Fruit fly (Drosophila melanogaster) whole organism, embryonic: ENCODE measurements around the gene chb.

ENCODE experiments used
- Awh ChIP-seq: fragments of 200-800 bp; sonication (Bioruptor generic); IDR thresholded peaks from 2 replicates; pipeline ENCODE4, ENCODE4 v1.3.6; 2022; ENCODE audit warnings: missing biosample characterization, missing genetic modification characterization
- CG10274 ChIP-seq: fragments of 200-800 bp; sonication (Bioruptor generic); optimal IDR thresholded peaks from 3 replicates; lab custom pipeline; 2017; ENCODE audit warnings: missing biosample characterization, mild to moderate bottlenecking, missing genetic modification characterization
- CG12155 ChIP-seq: fragments of 200-800 bp; sonication (Bioruptor generic); optimal IDR thresholded peaks from 3 replicates; lab custom pipeline; 2016; ENCODE audit warnings: missing biosample characterization, missing genetic modification characterization
- CG1233 ChIP-seq: fragments of 200-800 bp; sonication (Bioruptor generic); optimal IDR thresholded peaks from 4 replicates; lab custom pipeline; 2018; ENCODE audit warnings: missing biosample characterization, mild to moderate bottlenecking, missing genetic modification characterization
- CG12769 ChIP-seq: fragments of 200-800 bp; sonication (Bioruptor generic); optimal IDR thresholded peaks from 2 replicates; lab custom pipeline; 2019; ENCODE audit warnings: missing biosample characterization, mild to moderate bottlenecking, missing genetic modification characterization, moderate library complexity
- CG14710 ChIP-seq: fragments of 200-800 bp; sonication (Bioruptor generic); optimal IDR thresholded peaks from 3 replicates; lab custom pipeline; 2019; ENCODE audit warnings: missing biosample characterization, mild to moderate bottlenecking, missing genetic modification characterization, moderate library complexity
- CG14860 ChIP-seq: fragments of 200-800 bp; sonication (Bioruptor generic); IDR thresholded peaks from 3 replicates; pipeline ENCODE4 v1.3.6; 2022; ENCODE audit warnings: missing biosample characterization, missing genetic modification characterization; ENCODE audit not compliant: partially characterized antibody
- CG15011 ChIP-seq: fragments of 200-800 bp; sonication (Bioruptor generic); optimal IDR thresholded peaks from 3 replicates; lab custom pipeline; 2018; ENCODE audit warnings: missing biosample characterization, mild to moderate bottlenecking, missing genetic modification characterization
- CG15073 ChIP-seq: fragments of 200-800 bp; sonication (Bioruptor generic); optimal IDR thresholded peaks from 2 replicates; lab custom pipeline; 2016; ENCODE audit warnings: missing biosample characterization, missing genetic modification characterization
- CG15479 ChIP-seq: fragments of 200-800 bp; sonication (Bioruptor generic); optimal IDR thresholded peaks from 3 replicates; lab custom pipeline; 2019; ENCODE audit warnings: missing biosample characterization, mild to moderate bottlenecking, missing genetic modification characterization, moderate library complexity
- CG15601 ChIP-seq: fragments of 200-800 bp; sonication (Bioruptor generic); optimal IDR thresholded peaks from 3 replicates; lab custom pipeline; 2019; ENCODE audit warnings: missing biosample characterization, mild to moderate bottlenecking, missing genetic modification characterization, moderate library complexity
- CG17359 ChIP-seq: fragments of 200-800 bp; sonication (Bioruptor generic); optimal IDR thresholded peaks from 3 replicates; lab custom pipeline; 2018; ENCODE audit warnings: missing biosample characterization, mild to moderate bottlenecking, missing genetic modification characterization, moderate library complexity
- CG17385 ChIP-seq: fragments of 200-800 bp; sonication (Bioruptor generic); optimal IDR thresholded peaks from 3 replicates; lab custom pipeline; 2018; ENCODE audit warnings: missing biosample characterization, mild to moderate bottlenecking, missing genetic modification characterization
- CG18599 ChIP-seq: fragments of 200-800 bp; sonication (Bioruptor generic); optimal IDR thresholded peaks from 3 replicates; lab custom pipeline; 2017; ENCODE audit warnings: missing biosample characterization, missing genetic modification characterization, mild to moderate bottlenecking, moderate library complexity, missing genetic modification reagents
- CG2199 ChIP-seq: fragments of 200-800 bp; sonication (Bioruptor generic); IDR thresholded peaks from 3 replicates; pipeline ENCODE4 v1.3.6; 2022; ENCODE audit warnings: missing biosample characterization, missing genetic modification characterization
- CG2875 ChIP-seq: fragments of 200-800 bp; sonication (Bioruptor generic); optimal IDR thresholded peaks from 2 replicates; lab custom pipeline; 2017; ENCODE audit warnings: missing biosample characterization, mild to moderate bottlenecking, missing genetic modification characterization, missing genetic modification reagents
- CG31441 ChIP-seq: fragments of 200-800 bp; sonication (Bioruptor generic); IDR thresholded peaks from 2 replicates; pipeline ENCODE4 v1.3.6; 2022; ENCODE audit warnings: missing biosample characterization, missing genetic modification characterization
- CG6175 ChIP-seq: fragments of 200-800 bp; sonication (Bioruptor generic); IDR thresholded peaks from 3 replicates; pipeline ENCODE4 v1.3.6; 2022; ENCODE audit warnings: missing biosample characterization, missing genetic modification characterization
- CG7987 ChIP-seq: fragments of 200-800 bp; sonication (Bioruptor generic); optimal IDR thresholded peaks from 2 replicates; lab custom pipeline; 2018; ENCODE audit warnings: missing biosample characterization, mild to moderate bottlenecking, missing genetic modification characterization, moderate library complexity
- CG9817 ChIP-seq: fragments of 200-800 bp; sonication (Bioruptor generic); optimal IDR thresholded peaks from 2 replicates; lab custom pipeline; 2018; ENCODE audit warnings: missing biosample characterization, mild to moderate bottlenecking, missing genetic modification characterization, moderate library complexity
- CG9932 ChIP-seq: fragments of 200-800 bp; sonication (Bioruptor generic); IDR thresholded peaks from 2 replicates; pipeline ENCODE4 v1.3.6; 2022; ENCODE audit warnings: missing biosample characterization, missing genetic modification characterization
- CTCF ChIP-seq: fragments of 200-800 bp; sonication (Bioruptor generic); optimal IDR thresholded peaks from 2 replicates; lab custom pipeline; 2017; ENCODE audit warnings: missing biosample characterization, mild to moderate bottlenecking, missing genetic modification characterization, moderate library complexity
- CrebB ChIP-seq: fragments of 200-800 bp; sonication (Bioruptor generic); optimal IDR thresholded peaks from 3 replicates; lab custom pipeline; 2018; ENCODE audit warnings: missing biosample characterization, mild to moderate bottlenecking, missing genetic modification characterization
- Dref ChIP-seq: fragments of 200-800 bp; sonication (Bioruptor generic); IDR thresholded peaks from 2 replicates; pipeline ENCODE4 v1.3.6; 2022; ENCODE audit warnings: missing biosample characterization, missing genetic modification characterization
- Hr3 ChIP-seq: fragments of 200-800 bp; sonication (Bioruptor generic); optimal IDR thresholded peaks from 3 replicates; lab custom pipeline; 2016; ENCODE audit warnings: missing biosample characterization, missing genetic modification characterization
- Jarid2 ChIP-seq: fragments of 200-800 bp; sonication (Bioruptor generic); optimal IDR thresholded peaks from 3 replicates; lab custom pipeline; 2017; ENCODE audit warnings: mild to moderate bottlenecking, missing biosample characterization, missing genetic modification reagents, missing genetic modification characterization
- MBD-R2 ChIP-seq: fragments of 200-800 bp; sonication (Bioruptor generic); IDR thresholded peaks from 2 replicates; pipeline ENCODE4 v1.3.6; 2022; ENCODE audit warnings: missing biosample characterization, missing genetic modification characterization
- NC2α ChIP-seq: fragments of 200-800 bp; sonication (Bioruptor generic); optimal IDR thresholded peaks from 2 replicates; lab custom pipeline; 2016; ENCODE audit warnings: missing biosample characterization, missing genetic modification characterization
- Nf-YA ChIP-seq: fragments of 200-800 bp; sonication (Bioruptor generic); IDR thresholded peaks from 2 replicates; pipeline ENCODE4 v1.3.6; 2022; ENCODE audit warnings: missing biosample characterization, missing genetic modification characterization
- Side ChIP-seq: fragments of 200-800 bp; sonication (Bioruptor generic); optimal IDR thresholded peaks from 2 replicates; lab custom pipeline; 2016; ENCODE audit warnings: missing biosample characterization, missing genetic modification characterization
- Sox100B ChIP-seq: fragments of 200-800 bp; sonication (Bioruptor generic); optimal IDR thresholded peaks from 3 replicates; lab custom pipeline; 2018; ENCODE audit warnings: missing biosample characterization, mild to moderate bottlenecking, missing genetic modification characterization
- Ssrp ChIP-seq: fragments of 200-800 bp; sonication (Bioruptor generic); optimal IDR thresholded peaks from 2 replicates; lab custom pipeline; 2018; ENCODE audit warnings: missing biosample characterization, mild to moderate bottlenecking, missing genetic modification characterization, moderate library complexity
- ab ChIP-seq: fragments of 200-800 bp; sonication (Bioruptor generic); optimal IDR thresholded peaks from 2 replicates; lab custom pipeline; 2016; ENCODE audit warnings: missing biosample characterization, missing genetic modification characterization
- ase ChIP-seq: fragments of 200-800 bp; sonication (Bioruptor generic); IDR thresholded peaks from 3 replicates; pipeline ENCODE4 v1.3.6; 2022; ENCODE audit warnings: missing biosample characterization, missing genetic modification characterization
- chif ChIP-seq, 2 experiments: fragments of 200-800 bp; sonication (Bioruptor generic); optimal IDR thresholded peaks; 3 replicates each; lab custom pipeline; 2016; ENCODE audit warnings: missing biosample characterization in 2 of 2, missing genetic modification characterization in 2 of 2
- ci ChIP-seq: fragments of 200-800 bp; sonication (Bioruptor generic); IDR thresholded peaks from 3 replicates; pipeline ENCODE4 v1.3.6; 2022; ENCODE audit warnings: missing biosample characterization, missing genetic modification characterization
- cwo ChIP-seq: fragments of 200-800 bp; sonication (Bioruptor generic); optimal IDR thresholded peaks from 3 replicates; lab custom pipeline; 2017; ENCODE audit warnings: missing biosample characterization, missing genetic modification characterization, mild to moderate bottlenecking, moderate library complexity, missing genetic modification reagents
- dm ChIP-seq: fragments of 200-800 bp; sonication (Bioruptor generic); optimal IDR thresholded peaks from 3 replicates; lab custom pipeline; 2016; ENCODE audit warnings: missing biosample characterization, missing genetic modification characterization
- gro ChIP-seq: fragments of 200-800 bp; sonication (Bioruptor generic); optimal IDR thresholded peaks from 2 replicates; lab custom pipeline; 2016; ENCODE audit warnings: missing biosample characterization, missing genetic modification characterization
- gsb-n ChIP-seq: fragments of 200-800 bp; sonication (Bioruptor generic); optimal IDR thresholded peaks from 3 replicates; lab custom pipeline; 2018; ENCODE audit warnings: missing biosample characterization, mild to moderate bottlenecking, missing genetic modification characterization
- h ChIP-seq: fragments of >200 bp; optimal IDR thresholded peaks from 2 replicates; lab custom pipeline; 2017
- nerfin-1 ChIP-seq: fragments of 200-800 bp; sonication (Bioruptor generic); optimal IDR thresholded peaks from 3 replicates; lab custom pipeline; 2019; ENCODE audit warnings: missing biosample characterization, mild to moderate bottlenecking, missing genetic modification characterization, moderate library complexity
- pfk ChIP-seq: fragments of 200-800 bp; sonication (Bioruptor generic); optimal IDR thresholded peaks from 2 replicates; lab custom pipeline; 2018; ENCODE audit warnings: missing biosample characterization, mild to moderate bottlenecking, missing genetic modification characterization, moderate library complexity
- pita ChIP-seq: fragments of 200-800 bp; sonication (Bioruptor generic); optimal IDR thresholded peaks from 2 replicates; lab custom pipeline; 2017; ENCODE audit warnings: missing biosample characterization, mild to moderate bottlenecking, missing genetic modification characterization
- pros ChIP-seq: fragments of 200-800 bp; sonication (Bioruptor generic); optimal IDR thresholded peaks from 3 replicates; lab custom pipeline; 2019; ENCODE audit warnings: missing biosample characterization, mild to moderate bottlenecking, missing genetic modification characterization, moderate library complexity
- sc ChIP-seq, 3 experiments: fragments of >200 bp in 2 of 3; fragments of 200-800 bp in 1 of 3; sonication (Bioruptor generic) in 1 of 3; optimal IDR thresholded peaks; 2 replicates in 2 of 3; 3 replicates in 1 of 3; lab custom pipeline; 2017; ENCODE audit warnings: mild to moderate bottlenecking in 1 of 3, missing biosample characterization in 1 of 3, missing genetic modification characterization in 1 of 3, missing genetic modification reagents in 1 of 3
- sd ChIP-seq: fragments of 200-800 bp; sonication (Bioruptor generic); optimal IDR thresholded peaks from 3 replicates; lab custom pipeline; 2018; ENCODE audit warnings: missing biosample characterization, mild to moderate bottlenecking, missing genetic modification characterization, moderate library complexity
- sug ChIP-seq: fragments of 200-800 bp; optimal IDR thresholded peaks from 2 replicates; lab custom pipeline; 2019; ENCODE audit warnings: missing biosample characterization, mild to moderate bottlenecking, missing genetic modification characterization, moderate library complexity
- tx ChIP-seq: fragments of 200-800 bp; sonication (Bioruptor generic); optimal IDR thresholded peaks from 2 replicates; lab custom pipeline; 2016; ENCODE audit warnings: missing biosample characterization, missing genetic modification characterization

Gene chb

dm6 chr3L:21204581-21205495, 32.2 kb downstream of the chb start (continued):
- TF ChIP-seq tx (GFP tag; lab: Kevin White, UChicago) (no peak), gro (GFP tag; lab: Kevin White, UChicago) (peak; percentile 68), cwo (GFP tag; lab: Kevin White, UChicago) (peak; percentile 54), dm (GFP tag; lab: Kevin White, UChicago) (peak; percentile 23), CTCF (GFP tag; lab: Kevin White, UChicago) (no peak), sc (optimal IDR thresholded peaks at IDR 0.05; lab: Kevin White, UChicago) (no peak), sc (GFP tag; optimal IDR thresholded peaks at IDR 0.05; lab: Kevin White, UChicago) (no peak), CG31441 (GFP tag; lab: Robert Waterston, UW) (no peak), CG9817 (tag; lab: Kevin White, UChicago) (no peak), Ssrp (tag; lab: Kevin White, UChicago) (no peak), CG12155 (GFP tag; lab: Kevin White, UChicago) (no peak), nerfin-1 (no peak), CG14860 (GFP tag; lab: Robert Waterston, UW) (no peak), Side (GFP tag; lab: Kevin White, UChicago) (no peak), CG2199 (no peak), sug (tag; lab: Kevin White, UChicago) (peak; percentile 94), Hr3 (GFP tag; lab: Kevin White, UChicago) (no peak), Dref (GFP tag; lab: Robert Waterston, UW) (no peak), ci (GFP tag; lab: Robert Waterston, UW) (0 out of 3 replicates have a peak, but pooled peaks have one; percentile 13), Nf-YA (GFP tag; lab: Robert Waterston, UW) (no peak), CG12769 (peak; percentile 13), CG15479 (no peak), pita (GFP tag; lab: Kevin White, UChicago) (no peak), CG7987 (peak; percentile 18), sd (tag; lab: Kevin White, UChicago) (peak; percentile 96), ase (GFP tag; lab: Robert Waterston, UW) (no peak), h (lab: Kevin White, UChicago) (no peak), chif (GFP tag; optimal IDR thresholded peaks at IDR 0.05; lab: Kevin White, UChicago) (no peak), CG1233 (GFP tag; lab: Kevin White, UChicago) (peak; percentile 5), CG17359 (tag; lab: Kevin White, UChicago) (no peak), pfk (GFP tag; lab: Kevin White, UChicago) (no peak), CG15601 (tag; lab: Kevin White, UChicago) (no peak), ab (no peak), CrebB (tag; lab: Kevin White, UChicago) (peak; percentile 22), CG15073 (no peak), Jarid2 (GFP tag; lab: Kevin White, UChicago) (no peak), pros (GFP tag; lab: Kevin White, UChicago) (no peak), CG10274 (GFP tag; lab: Kevin White, UChicago) (no peak), CG9932 (GFP tag; lab: Robert Waterston, UW) (no peak), MBD-R2 (GFP tag; lab: Robert Waterston, UW) (no peak), CG14710 (no peak), Awh (no peak), CG17385 (no peak), CG2875 (GFP tag; lab: Kevin White, UChicago) (no peak), CG18599 (GFP tag; lab: Kevin White, UChicago) (peak; percentile 49), gsb-n (tag; lab: Kevin White, UChicago) (no peak), CG6175 (GFP tag; lab: Robert Waterston, UW) (no peak), NC2α (no peak), Sox100B (GFP tag; lab: Kevin White, UChicago) (no peak), CG15011 (GFP tag; lab: Kevin White, UChicago) (peak; percentile 29)
